Worm (Caenorhabditis elegans) whole organism, late embryonic: ENCODE data around the gene T28D9.16.

Experiments used
- ceh-34 ChIP-seq: sonication (generic microtip); optimal IDR thresholded peaks from 2 replicates; lab custom pipeline; 2016; ENCODE audit warnings: mild to moderate bottlenecking, missing genetic modification characterization, missing compliant biosample characterization
- dmd-4 ChIP-seq: sonication (generic microtip); optimal IDR thresholded peaks from 2 replicates; lab custom pipeline; 2016; ENCODE audit warnings: borderline replicate concordance, missing genetic modification characterization, missing compliant biosample characterization
- elt-4 ChIP-seq: sonication (generic microtip); optimal IDR thresholded peaks from 2 replicates; lab custom pipeline; 2016; ENCODE audit warnings: missing genetic modification characterization, missing compliant biosample characterization
- eyg-1 ChIP-seq: sonication (generic microtip); optimal IDR thresholded peaks from 2 replicates; lab custom pipeline; 2016; ENCODE audit warnings: missing genotype, missing genetic modification characterization, missing compliant biosample characterization
- hlh-13 ChIP-seq: fragments of 200-800 bp; sonication (Bioruptor generic); optimal IDR thresholded peaks from 2 replicates; lab custom pipeline; 2018; ENCODE audit warnings: mild to moderate bottlenecking, missing genetic modification characterization, missing compliant biosample characterization
- hlh-15 ChIP-seq: sonication (generic microtip); optimal IDR thresholded peaks from 2 replicates; lab custom pipeline; 2016; ENCODE audit warnings: missing genetic modification characterization, missing compliant biosample characterization
- hlh-30 ChIP-seq: sonication (generic microtip); optimal IDR thresholded peaks from 2 replicates; lab custom pipeline; 2017; ENCODE audit warnings: antibody characterized with exemption, missing genetic modification characterization, missing compliant biosample characterization; ENCODE audit not compliant: insufficient read depth
- nfya-1 ChIP-seq: sonication (generic microtip); optimal IDR thresholded peaks from 2 replicates; lab custom pipeline; 2017; ENCODE audit warnings: missing genetic modification characterization, mild to moderate bottlenecking, missing compliant biosample characterization, antibody characterized with exemption, moderate library complexity
- npax-4 ChIP-seq: sonication (generic microtip); optimal IDR thresholded peaks from 2 replicates; lab custom pipeline; 2016; ENCODE audit warnings: missing genetic modification characterization, missing compliant biosample characterization
- pag-3 ChIP-seq: sonication (generic microtip); optimal IDR thresholded peaks from 2 replicates; lab custom pipeline; 2016; ENCODE audit warnings: missing compliant biosample characterization, missing genetic modification characterization, borderline replicate concordance
- pax-1 ChIP-seq: fragments of 150-350 bp; optimal IDR thresholded peaks from 2 replicates; lab custom pipeline; 2014; ENCODE audit warnings: missing biosample characterization, missing genetic modification characterization
- sox-4 ChIP-seq: sonication (generic microtip); optimal IDR thresholded peaks from 2 replicates; lab custom pipeline; 2017; ENCODE audit warnings: mild to moderate bottlenecking, missing genetic modification characterization, inconsistent platforms, missing compliant biosample characterization

DNA sequence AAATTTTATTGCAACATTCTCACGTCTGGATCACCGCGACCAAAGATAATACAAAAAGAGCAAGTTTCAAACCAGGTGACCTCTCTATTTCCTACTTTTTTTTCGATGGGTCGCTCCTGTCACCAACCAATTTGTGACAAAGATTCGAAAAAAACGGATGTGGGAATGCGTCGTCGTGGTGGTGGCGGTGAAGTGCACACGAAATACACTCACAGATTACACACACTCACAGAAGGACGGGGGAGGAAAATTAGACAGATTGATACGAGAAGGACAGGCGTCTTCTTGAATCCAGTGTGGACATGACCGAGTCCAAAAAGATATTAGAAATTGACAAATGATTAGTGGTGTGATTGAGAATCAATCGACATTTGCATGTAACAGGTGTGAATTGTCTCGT lies 7.3 kb downstream of the T28D9.16 start:
- TF ChIP-seq nfya-1 (tag; lab: Kevin White, UChicago), result no peak
- TF ChIP-seq hlh-15 (tag; lab: Kevin White, UChicago), result no peak
- no peak for TF ChIP-seq ceh-34 (tag; lab: Kevin White, UChicago)
- TF ChIP-seq hlh-13 (GFP tag; lab: Kevin White, UChicago), result no peak
- TF ChIP-seq eyg-1 (tag; lab: Kevin White, UChicago), result no peak
- no peak for TF ChIP-seq dmd-4 (tag; lab: Kevin White, UChicago)
- no peak for TF ChIP-seq pag-3 (tag; lab: Kevin White, UChicago)
- no peak for TF ChIP-seq hlh-30
- TF ChIP-seq pax-1 (tag; lab: Kevin White, UChicago), result no peak
- TF ChIP-seq sox-4, result no peak
- no peak for TF ChIP-seq npax-4
- TF ChIP-seq elt-4 (tag; lab: Kevin White, UChicago), result no peak
